Fruit fly (Drosophila melanogaster) whole organism, embryonic: ENCODE results near the gene yellow-e.

Experiments used
- Antp ChIP-seq: fragments of 200-800 bp; sonication (Bioruptor generic); optimal IDR thresholded peaks from 3 replicates; lab custom pipeline; 2016; ENCODE audit warnings: missing biosample characterization, missing genetic modification characterization
- Atf-2 ChIP-seq: fragments of 200-800 bp; sonication (Bioruptor generic); optimal IDR thresholded peaks from 2 replicates; lab custom pipeline; 2016; ENCODE audit warnings: missing biosample characterization, missing genetic modification characterization
- C15 ChIP-seq: fragments of 200-800 bp; sonication (Bioruptor generic); IDR thresholded peaks from 3 replicates; pipeline ENCODE4 v1.3.6; 2022; ENCODE audit warnings: missing biosample characterization, missing genetic modification characterization
- CG10979 ChIP-seq: fragments of 200-800 bp; sonication (Bioruptor generic); optimal IDR thresholded peaks from 2 replicates; lab custom pipeline; 2018; ENCODE audit warnings: missing biosample characterization, mild to moderate bottlenecking, missing genetic modification characterization, moderate library complexity
- CG12104 ChIP-seq: fragments of 200-800 bp; sonication (Bioruptor generic); optimal IDR thresholded peaks from 3 replicates; lab custom pipeline; 2016; ENCODE audit warnings: missing biosample characterization, missing genetic modification characterization
- CG12299 ChIP-seq: fragments of 200-800 bp; sonication (Bioruptor generic); optimal IDR thresholded peaks from 2 replicates; lab custom pipeline; 2018; ENCODE audit warnings: missing biosample characterization, mild to moderate bottlenecking, missing genetic modification characterization
- CG13424 ChIP-seq: fragments of 200-800 bp; sonication (Bioruptor generic); optimal IDR thresholded peaks from 2 replicates; lab custom pipeline; 2019; ENCODE audit warnings: missing biosample characterization, mild to moderate bottlenecking, missing genetic modification characterization, moderate library complexity
- CG14860 ChIP-seq: fragments of 200-800 bp; sonication (Bioruptor generic); IDR thresholded peaks from 3 replicates; pipeline ENCODE4 v1.3.6; 2022; ENCODE audit warnings: missing biosample characterization, missing genetic modification characterization; ENCODE audit not compliant: partially characterized antibody
- CG18599 ChIP-seq: fragments of 200-800 bp; sonication (Bioruptor generic); optimal IDR thresholded peaks from 3 replicates; lab custom pipeline; 2017; ENCODE audit warnings: missing biosample characterization, missing genetic modification characterization, mild to moderate bottlenecking, moderate library complexity, missing genetic modification reagents
- CG2712 ChIP-seq: fragments of 200-800 bp; optimal IDR thresholded peaks from 3 replicates; lab custom pipeline; 2019; ENCODE audit warnings: missing biosample characterization, mild to moderate bottlenecking, missing genetic modification characterization, moderate library complexity
- CG2875 ChIP-seq: fragments of 200-800 bp; sonication (Bioruptor generic); optimal IDR thresholded peaks from 2 replicates; lab custom pipeline; 2017; ENCODE audit warnings: missing biosample characterization, mild to moderate bottlenecking, missing genetic modification characterization, missing genetic modification reagents
- CG30431 ChIP-seq: fragments of 200-800 bp; sonication (Bioruptor generic); optimal IDR thresholded peaks from 2 replicates; lab custom pipeline; 2017; ENCODE audit warnings: missing biosample characterization, missing genetic modification characterization
- CG31224 ChIP-seq: fragments of 200-800 bp; sonication (Bioruptor generic); IDR thresholded peaks from 2 replicates; pipeline ENCODE4 v1.3.6; 2022; ENCODE audit warnings: missing biosample characterization, missing genetic modification characterization
- CG5245 ChIP-seq: fragments of 200-800 bp; sonication (Bioruptor generic); optimal IDR thresholded peaks from 3 replicates; lab custom pipeline; 2016; ENCODE audit warnings: missing biosample characterization, missing genetic modification characterization
- CG5953 ChIP-seq: fragments of 200-800 bp; sonication (Bioruptor generic); IDR thresholded peaks from 2 replicates; pipeline ENCODE4 v1.3.6; 2022; ENCODE audit warnings: missing biosample characterization, missing genetic modification characterization
- CG7372 ChIP-seq: fragments of 200-800 bp; sonication (Bioruptor generic); IDR thresholded peaks from 2 replicates; pipeline ENCODE4 v1.3.6; 2022; ENCODE audit warnings: missing biosample characterization, missing genetic modification characterization
- CG7786 ChIP-seq: fragments of 200-800 bp; sonication (Bioruptor generic); optimal IDR thresholded peaks from 2 replicates; lab custom pipeline; 2016; ENCODE audit warnings: missing biosample characterization, missing genetic modification characterization
- CG9797 ChIP-seq: fragments of 200-800 bp; sonication (Bioruptor generic); optimal IDR thresholded peaks from 3 replicates; lab custom pipeline; 2018; ENCODE audit warnings: missing biosample characterization, mild to moderate bottlenecking, missing genetic modification characterization
- Eip74EF ChIP-seq, 2 experiments: fragments of 200-800 bp in 1 of 2; fragments of >200 bp in 1 of 2; sonication (Bioruptor generic) in 1 of 2; optimal IDR thresholded peaks; 2 replicates each; lab custom pipeline; 2017 to 2019; ENCODE audit warnings: missing biosample characterization in 2 of 2, missing genetic modification characterization in 2 of 2, mild to moderate bottlenecking in 1 of 2, moderate library complexity in 1 of 2
- Elba2 ChIP-seq: fragments of 200-800 bp; sonication (Bioruptor generic); optimal IDR thresholded peaks from 3 replicates; lab custom pipeline; 2016; ENCODE audit warnings: missing biosample characterization, missing genetic modification characterization
- Lpt ChIP-seq: fragments of >200 bp; optimal IDR thresholded peaks from 2 replicates; lab custom pipeline; 2018; ENCODE audit warnings: missing biosample characterization, missing genetic modification characterization
- MESR4 ChIP-seq: fragments of 200-800 bp; sonication (Bioruptor generic); optimal IDR thresholded peaks from 2 replicates; lab custom pipeline; 2018; ENCODE audit warnings: missing biosample characterization, mild to moderate bottlenecking, missing genetic modification characterization, moderate library complexity
- NC2β ChIP-seq: fragments of 200-800 bp; sonication (Bioruptor generic); optimal IDR thresholded peaks from 2 replicates; lab custom pipeline; 2016; ENCODE audit warnings: missing biosample characterization, missing genetic modification characterization
- NFAT ChIP-seq: fragments of 200-800 bp; sonication (Bioruptor generic); IDR thresholded peaks from 2 replicates; pipeline ENCODE4 v1.3.6; 2022; ENCODE audit warnings: missing biosample characterization, missing genetic modification characterization
- Oli ChIP-seq: fragments of 200-800 bp; sonication (Bioruptor generic); optimal IDR thresholded peaks from 2 replicates; lab custom pipeline; 2018; ENCODE audit warnings: missing biosample characterization, mild to moderate bottlenecking, missing genetic modification characterization, moderate library complexity
- Ssrp ChIP-seq: fragments of 200-800 bp; sonication (Bioruptor generic); optimal IDR thresholded peaks from 2 replicates; lab custom pipeline; 2018; ENCODE audit warnings: missing biosample characterization, mild to moderate bottlenecking, missing genetic modification characterization, moderate library complexity
- ara ChIP-seq: fragments of 200-800 bp; sonication (Bioruptor generic); IDR thresholded peaks from 2 replicates; pipeline ENCODE4 v1.3.6; 2022; ENCODE audit warnings: missing biosample characterization, missing genetic modification characterization
- bbx ChIP-seq: fragments of 200-800 bp; sonication (Bioruptor generic); IDR thresholded peaks from 2 replicates; pipeline ENCODE4 v1.3.6; 2022; ENCODE audit warnings: missing biosample characterization, missing genetic modification characterization; ENCODE audit not compliant: partially characterized antibody
- bsh ChIP-seq, 2 experiments: fragments of 200-800 bp; sonication (Bioruptor generic); optimal IDR thresholded peaks; 2 replicates each; lab custom pipeline; 2017 to 2018; ENCODE audit warnings: mild to moderate bottlenecking in 2 of 2, missing biosample characterization in 2 of 2, missing genetic modification characterization in 2 of 2, moderate library complexity in 1 of 2
- caup ChIP-seq: fragments of 200-800 bp; sonication (Bioruptor generic); optimal IDR thresholded peaks from 3 replicates; lab custom pipeline; 2017; ENCODE audit warnings: missing biosample characterization, mild to moderate bottlenecking, missing genetic modification characterization, moderate library complexity; ENCODE audit not compliant: severe bottlenecking
- dm ChIP-seq: fragments of 200-800 bp; sonication (Bioruptor generic); optimal IDR thresholded peaks from 3 replicates; lab custom pipeline; 2016; ENCODE audit warnings: missing biosample characterization, missing genetic modification characterization
- dysf ChIP-seq: fragments of 200-800 bp; sonication (Bioruptor generic); IDR thresholded peaks from 3 replicates; pipeline ENCODE4 v1.3.6; 2022; ENCODE audit warnings: missing biosample characterization, missing genetic modification characterization
- ewg ChIP-seq: fragments of 200-800 bp; sonication (Bioruptor generic); optimal IDR thresholded peaks from 3 replicates; lab custom pipeline; 2017; ENCODE audit warnings: mild to moderate bottlenecking, missing biosample characterization, missing genetic modification reagents, missing genetic modification characterization
- fd3F ChIP-seq: fragments of 200-800 bp; sonication (Bioruptor generic); optimal IDR thresholded peaks from 2 replicates; lab custom pipeline; 2018; ENCODE audit warnings: missing biosample characterization, mild to moderate bottlenecking, missing genetic modification characterization, moderate library complexity
- gfzf ChIP-seq: fragments of 200-800 bp; sonication (Bioruptor generic); optimal IDR thresholded peaks from 2 replicates; lab custom pipeline; 2016; ENCODE audit warnings: missing biosample characterization, mild to moderate bottlenecking, missing genetic modification characterization, moderate library complexity
- ken ChIP-seq: fragments of 200-800 bp; sonication (Bioruptor generic); IDR thresholded peaks from 3 replicates; pipeline ENCODE4 v1.3.6; 2022; ENCODE audit warnings: missing biosample characterization, missing genetic modification characterization
- lbe ChIP-seq: fragments of 200-800 bp; sonication (Bioruptor generic); optimal IDR thresholded peaks from 2 replicates; lab custom pipeline; 2016; ENCODE audit warnings: missing biosample characterization, mild to moderate bottlenecking, missing genetic modification characterization
- lilli ChIP-seq: fragments of 200-800 bp; sonication (Bioruptor generic); optimal IDR thresholded peaks from 3 replicates; lab custom pipeline; 2016; ENCODE audit warnings: missing biosample characterization, missing genetic modification characterization
- nom ChIP-seq: fragments of 200-800 bp; sonication (Bioruptor generic); optimal IDR thresholded peaks from 2 replicates; lab custom pipeline; 2017; ENCODE audit warnings: missing biosample characterization, missing genetic modification characterization, mild to moderate bottlenecking, moderate library complexity, missing genetic modification reagents
- pum ChIP-seq: fragments of 200-800 bp; sonication (Bioruptor generic); optimal IDR thresholded peaks from 2 replicates; lab custom pipeline; 2016; ENCODE audit warnings: missing biosample characterization, missing genetic modification characterization
- rib ChIP-seq: fragments of 200-800 bp; sonication (Bioruptor generic); IDR thresholded peaks from 2 replicates; pipeline ENCODE4 v1.3.6; 2022; ENCODE audit warnings: missing biosample characterization, missing genetic modification characterization
- sens-2 ChIP-seq: fragments of 200-800 bp; sonication (Bioruptor generic); IDR thresholded peaks from 2 replicates; pipeline ENCODE4 v1.3.6; 2022; ENCODE audit warnings: missing biosample characterization, missing genetic modification characterization
- slbo ChIP-seq: fragments of 200-800 bp; sonication (Bioruptor generic); IDR thresholded peaks from 2 replicates; pipeline ENCODE4 v1.3.6; 2022; ENCODE audit warnings: missing biosample characterization, missing genetic modification characterization
- ssp ChIP-seq: fragments of 200-800 bp; sonication (Bioruptor generic); IDR thresholded peaks from 2 replicates; pipeline ENCODE4 v1.3.6; 2022; ENCODE audit warnings: missing biosample characterization, missing genetic modification characterization
- sug ChIP-seq: fragments of 200-800 bp; optimal IDR thresholded peaks from 2 replicates; lab custom pipeline; 2019; ENCODE audit warnings: missing biosample characterization, mild to moderate bottlenecking, missing genetic modification characterization, moderate library complexity
- trem ChIP-seq: fragments of 200-800 bp; optimal IDR thresholded peaks from 3 replicates; lab custom pipeline; 2019; ENCODE audit warnings: missing biosample characterization, mild to moderate bottlenecking, missing genetic modification characterization, moderate library complexity
- unc-4 ChIP-seq: fragments of 200-800 bp; sonication (Bioruptor generic); IDR thresholded peaks from 2 replicates; pipeline ENCODE4 v1.3.6; 2022; ENCODE audit warnings: missing biosample characterization, missing genetic modification characterization; ENCODE audit not compliant: partially characterized antibody
- vnd ChIP-seq: fragments of 200-800 bp; sonication (Bioruptor generic); IDR thresholded peaks from 3 replicates; pipeline ENCODE4 v1.3.6; 2022; ENCODE audit warnings: missing biosample characterization, missing genetic modification characterization; ENCODE audit not compliant: partially characterized antibody
- zfh2 ChIP-seq: fragments of 200-800 bp; sonication (Bioruptor generic); optimal IDR thresholded peaks from 2 replicates; lab custom pipeline; 2016; ENCODE audit warnings: missing biosample characterization, missing genetic modification characterization

The yellow-e gene

dm6 chr3R:13381744-13382435, 33.2 kb downstream of the yellow-e start, which contains the start of the genes mRpS21 and Droj2 (continued):
- TF ChIP-seq pum (GFP tag; lab: Kevin White, UChicago) = peak; percentile 17
- TF ChIP-seq ewg = peak; percentile 26
- peak; percentile 74 for TF ChIP-seq MESR4 (GFP tag; lab: Kevin White, UChicago)
- peak; percentile 39 for TF ChIP-seq dm (GFP tag; lab: Kevin White, UChicago)
- TF ChIP-seq zfh2 (GFP tag; lab: Kevin White, UChicago) = peak; percentile 62
- no peak for TF ChIP-seq CG5245 (GFP tag; lab: Kevin White, UChicago)
- peak; percentile 77 for TF ChIP-seq lilli (GFP tag; lab: Kevin White, UChicago)
- TF ChIP-seq CG5953 = no peak
- TF ChIP-seq CG13424 (tag; lab: Kevin White, UChicago) = peak; percentile 78
- no peak for TF ChIP-seq Lpt (GFP tag; lab: Kevin White, UChicago)
- peak; percentile 90 for TF ChIP-seq gfzf (GFP tag; lab: Kevin White, UChicago)
- TF ChIP-seq CG10979 (tag; lab: Kevin White, UChicago) = peak; percentile 38
- TF ChIP-seq CG12299 (tag; lab: Kevin White, UChicago) = peak; percentile 18
- peak in 1 of 2 experiments; percentile 36 for TF ChIP-seq bsh (GFP tag; optimal IDR thresholded peaks at IDR 0.05; lab: Kevin White, UChicago)
- no peak for TF ChIP-seq ssp (GFP tag; lab: Robert Waterston, UW)
- 0 out of 2 replicates have a peak, but pooled peaks have one; percentile 29 for TF ChIP-seq CG7372 (GFP tag; lab: Robert Waterston, UW)
- TF ChIP-seq fd3F (GFP tag; lab: Kevin White, UChicago) = peak; percentile 48
- TF ChIP-seq CG12104 (GFP tag; lab: Kevin White, UChicago) = peak; percentile 1
- peak; percentile 20; the same call in 1 of the 2 replicates for TF ChIP-seq bbx (GFP tag; lab: Robert Waterston, UW)
- no peak for TF ChIP-seq unc-4 (GFP tag; lab: Robert Waterston, UW)
- TF ChIP-seq dysf = peak; percentile 56; the same call in 2 of the 3 replicates
- peak; percentile 21 for TF ChIP-seq NC2β (GFP tag; lab: Kevin White, UChicago)
- no peak; the same call in 2 of the 3 replicates for TF ChIP-seq vnd
- TF ChIP-seq Elba2 (GFP tag; lab: Kevin White, UChicago) = peak; percentile 95
- TF ChIP-seq slbo (GFP tag; lab: Robert Waterston, UW) = peak; percentile 76
- TF ChIP-seq ken (GFP tag; lab: Robert Waterston, UW) = no peak
- TF ChIP-seq lbe = no peak
- no peak for TF ChIP-seq C15 (GFP tag; lab: Robert Waterston, UW)
- TF ChIP-seq CG2875 = no peak
- peak; percentile 57 for TF ChIP-seq nom (GFP tag; lab: Kevin White, UChicago)
- TF ChIP-seq CG14860 (GFP tag; lab: Robert Waterston, UW) = no peak
- TF ChIP-seq CG30431 (GFP tag; lab: Kevin White, UChicago) = no peak
- TF ChIP-seq CG18599 (GFP tag; lab: Kevin White, UChicago) = no peak
- peak; percentile 35; the same call in 1 of the 2 replicates for TF ChIP-seq CG31224 (GFP tag; lab: Robert Waterston, UW)
- TF ChIP-seq rib (GFP tag; lab: Robert Waterston, UW) = peak; percentile 31; the same call in 1 of the 2 replicates
- TF ChIP-seq CG7786 = peak; percentile 2
- TF ChIP-seq Oli (tag; lab: Kevin White, UChicago) = no peak
- TF ChIP-seq Antp (GFP tag; lab: Kevin White, UChicago) = peak; percentile 26
- peak; percentile 62 for TF ChIP-seq trem
- peak; percentile 19 for TF ChIP-seq caup
- no peak for TF ChIP-seq ara (GFP tag; lab: Robert Waterston, UW)
- TF ChIP-seq CG2712 (tag; lab: Kevin White, UChicago) = peak; percentile 64
- TF ChIP-seq NFAT (GFP tag; lab: Robert Waterston, UW) = peak; percentile 52
- peak; percentile 97 for TF ChIP-seq CG9797 (GFP tag; lab: Kevin White, UChicago)
- TF ChIP-seq sug (tag; lab: Kevin White, UChicago) = peak; percentile 77
- no peak for TF ChIP-seq Ssrp (tag; lab: Kevin White, UChicago)
- no peak for TF ChIP-seq Eip74EF (GFP tag; optimal IDR thresholded peaks at IDR 0.05; lab: Kevin White, UChicago)
- no peak for TF ChIP-seq sens-2 (GFP tag; lab: Robert Waterston, UW)
- no peak for TF ChIP-seq Atf-2 (GFP tag; lab: Kevin White, UChicago)
